Fruit fly (Drosophila melanogaster) whole organism, embryonic: ENCODE results near the gene CG5381.

Experiments
- Bteb2 ChIP-seq: fragments of 200-800 bp; sonication (Bioruptor generic); optimal IDR thresholded peaks from 2 replicates; lab custom pipeline; 2016; ENCODE audit warnings: missing biosample characterization, missing genetic modification characterization
- CG10267 ChIP-seq: fragments of 200-800 bp; sonication (Bioruptor generic); optimal IDR thresholded peaks from 2 replicates; lab custom pipeline; 2018; ENCODE audit warnings: missing biosample characterization, mild to moderate bottlenecking, missing genetic modification characterization, moderate library complexity
- CG10543 ChIP-seq: fragments of 200-800 bp; sonication (Bioruptor generic); optimal IDR thresholded peaks from 3 replicates; lab custom pipeline; 2017; ENCODE audit warnings: missing biosample characterization, mild to moderate bottlenecking, missing genetic modification characterization, moderate library complexity
- CG10979 ChIP-seq: fragments of 200-800 bp; sonication (Bioruptor generic); optimal IDR thresholded peaks from 2 replicates; lab custom pipeline; 2018; ENCODE audit warnings: missing biosample characterization, mild to moderate bottlenecking, missing genetic modification characterization, moderate library complexity
- CG11456 ChIP-seq: fragments of 200-800 bp; sonication (Bioruptor generic); IDR thresholded peaks from 3 replicates; pipeline ENCODE4 v1.3.6; 2022; ENCODE audit warnings: missing biosample characterization, missing genetic modification characterization
- CG11695 ChIP-seq: fragments of 200-800 bp; sonication (Bioruptor generic); IDR thresholded peaks from 3 replicates; pipeline ENCODE4 v1.3.6; 2022; ENCODE audit warnings: missing biosample characterization, missing genetic modification characterization
- CG13424 ChIP-seq: fragments of 200-800 bp; sonication (Bioruptor generic); optimal IDR thresholded peaks from 2 replicates; lab custom pipeline; 2019; ENCODE audit warnings: missing biosample characterization, mild to moderate bottlenecking, missing genetic modification characterization, moderate library complexity
- CG14441 ChIP-seq: fragments of 200-800 bp; sonication (Bioruptor generic); IDR thresholded peaks from 2 replicates; pipeline ENCODE4 v1.3.6; 2022; ENCODE audit warnings: missing biosample characterization, missing genetic modification characterization
- CG15269 ChIP-seq: fragments of 200-800 bp; sonication (Bioruptor generic); optimal IDR thresholded peaks from 2 replicates; lab custom pipeline; 2018; ENCODE audit warnings: missing biosample characterization, mild to moderate bottlenecking, missing genetic modification characterization, moderate library complexity
- CG1602 ChIP-seq: fragments of 200-800 bp; sonication (Bioruptor generic); optimal IDR thresholded peaks from 3 replicates; lab custom pipeline; 2016; ENCODE audit warnings: missing biosample characterization, missing genetic modification characterization
- CG1603 ChIP-seq: fragments of 200-800 bp; sonication (Bioruptor generic); optimal IDR thresholded peaks from 2 replicates; lab custom pipeline; 2019; ENCODE audit warnings: missing biosample characterization, mild to moderate bottlenecking, missing genetic modification characterization, moderate library complexity
- CG17186 ChIP-seq: fragments of 200-800 bp; sonication (Bioruptor generic); optimal IDR thresholded peaks from 3 replicates; lab custom pipeline; 2017; ENCODE audit warnings: missing biosample characterization, missing genetic modification reagents, missing genetic modification characterization
- CG17912 ChIP-seq: fragments of 200-800 bp; sonication (Bioruptor generic); optimal IDR thresholded peaks from 2 replicates; lab custom pipeline; 2018; ENCODE audit warnings: missing biosample characterization, mild to moderate bottlenecking, missing genetic modification characterization
- CG1792 ChIP-seq: fragments of 200-800 bp; sonication (Bioruptor generic); optimal IDR thresholded peaks from 2 replicates; lab custom pipeline; 2016; ENCODE audit warnings: missing biosample characterization, missing genetic modification characterization
- CG1832 ChIP-seq: fragments of 200-800 bp; sonication (Bioruptor generic); optimal IDR thresholded peaks from 2 replicates; lab custom pipeline; 2017; ENCODE audit warnings: missing biosample characterization, mild to moderate bottlenecking, missing genetic modification characterization, inconsistent platforms
- CG18619 ChIP-seq: fragments of 200-800 bp; sonication (Bioruptor generic); optimal IDR thresholded peaks from 3 replicates; lab custom pipeline; 2017; ENCODE audit warnings: missing biosample characterization, mild to moderate bottlenecking, missing genetic modification characterization
- CG2712 ChIP-seq: fragments of 200-800 bp; optimal IDR thresholded peaks from 3 replicates; lab custom pipeline; 2019; ENCODE audit warnings: missing biosample characterization, mild to moderate bottlenecking, missing genetic modification characterization, moderate library complexity
- CG2875 ChIP-seq: fragments of 200-800 bp; sonication (Bioruptor generic); optimal IDR thresholded peaks from 2 replicates; lab custom pipeline; 2017; ENCODE audit warnings: missing biosample characterization, mild to moderate bottlenecking, missing genetic modification characterization, missing genetic modification reagents
- CG30403 ChIP-seq: fragments of 200-800 bp; sonication (Bioruptor generic); optimal IDR thresholded peaks from 3 replicates; lab custom pipeline; 2016; ENCODE audit warnings: missing biosample characterization, missing genetic modification characterization
- CG33557 ChIP-seq: fragments of 200-800 bp; sonication (Bioruptor generic); optimal IDR thresholded peaks from 2 replicates; lab custom pipeline; 2019; ENCODE audit warnings: missing biosample characterization, mild to moderate bottlenecking, missing genetic modification characterization, moderate library complexity
- CG4282 ChIP-seq: fragments of 200-800 bp; sonication (Bioruptor generic); optimal IDR thresholded peaks from 2 replicates; lab custom pipeline; 2016; ENCODE audit warnings: missing biosample characterization, missing genetic modification characterization
- CG43689 ChIP-seq: fragments of 200-800 bp; sonication (Bioruptor generic); IDR thresholded peaks from 2 replicates; pipeline ENCODE4 v1.3.6; 2022; ENCODE audit warnings: missing biosample characterization, missing genetic modification characterization
- CG5245 ChIP-seq: fragments of 200-800 bp; sonication (Bioruptor generic); optimal IDR thresholded peaks from 3 replicates; lab custom pipeline; 2016; ENCODE audit warnings: missing biosample characterization, missing genetic modification characterization
- CG6791 ChIP-seq: fragments of 200-800 bp; sonication (Bioruptor generic); IDR thresholded peaks from 3 replicates; pipeline ENCODE4 v1.3.6; 2022; ENCODE audit warnings: missing biosample characterization, missing genetic modification characterization; ENCODE audit not compliant: partially characterized antibody
- CG7786 ChIP-seq: fragments of 200-800 bp; sonication (Bioruptor generic); optimal IDR thresholded peaks from 2 replicates; lab custom pipeline; 2016; ENCODE audit warnings: missing biosample characterization, missing genetic modification characterization
- CG8290 ChIP-seq, 3 experiments: fragments of 200-800 bp; sonication (Bioruptor generic); optimal IDR thresholded peaks; 2 replicates each; lab custom pipeline; 2016 to 2019; ENCODE audit warnings: missing biosample characterization in 3 of 3, missing genetic modification characterization in 3 of 3, mild to moderate bottlenecking in 2 of 3, moderate library complexity in 1 of 3
- CG9609 ChIP-seq: fragments of 200-800 bp; sonication (Bioruptor generic); optimal IDR thresholded peaks from 3 replicates; lab custom pipeline; 2016; ENCODE audit warnings: missing biosample characterization, missing genetic modification characterization
- Doc3 ChIP-seq: fragments of 200-800 bp; sonication (Bioruptor generic); IDR thresholded peaks from 3 replicates; pipeline ENCODE4 v1.3.6; 2022; ENCODE audit warnings: missing biosample characterization, missing genetic modification characterization; ENCODE audit not compliant: partially characterized antibody
- Dp ChIP-seq: fragments of 200-800 bp; sonication (Bioruptor generic); optimal IDR thresholded peaks from 2 replicates; lab custom pipeline; 2018; ENCODE audit warnings: missing biosample characterization, mild to moderate bottlenecking, missing genetic modification characterization, moderate library complexity
- Dref ChIP-seq: fragments of 200-800 bp; sonication (Bioruptor generic); IDR thresholded peaks from 2 replicates; pipeline ENCODE4 v1.3.6; 2022; ENCODE audit warnings: missing biosample characterization, missing genetic modification characterization
- Max ChIP-seq: fragments of 200-800 bp; sonication (Bioruptor generic); optimal IDR thresholded peaks from 2 replicates; lab custom pipeline; 2016; ENCODE audit warnings: missing biosample characterization, mild to moderate bottlenecking, missing genetic modification characterization
- Oaz ChIP-seq: fragments of 200-800 bp; sonication (Bioruptor generic); IDR thresholded peaks from 2 replicates; pipeline ENCODE4 v1.3.6; 2022; ENCODE audit warnings: missing biosample characterization, missing genetic modification characterization
- Sry-β ChIP-seq: fragments of 200-800 bp; sonication (Bioruptor generic); optimal IDR thresholded peaks from 2 replicates; lab custom pipeline; 2018; ENCODE audit warnings: missing biosample characterization, mild to moderate bottlenecking, missing genetic modification characterization, moderate library complexity
- YL-1 ChIP-seq: fragments of 200-800 bp; sonication (Bioruptor generic); optimal IDR thresholded peaks from 3 replicates; lab custom pipeline; 2017; ENCODE audit warnings: missing biosample characterization, mild to moderate bottlenecking, missing genetic modification characterization
- ac ChIP-seq: fragments of 200-800 bp; sonication (Bioruptor generic); optimal IDR thresholded peaks from 3 replicates; lab custom pipeline; 2017; ENCODE audit warnings: missing biosample characterization, mild to moderate bottlenecking, missing genetic modification characterization
- chn ChIP-seq: fragments of 200-800 bp; sonication (Bioruptor generic); optimal IDR thresholded peaks from 2 replicates; lab custom pipeline; 2016; ENCODE audit warnings: missing biosample characterization, missing genetic modification characterization
- dpn ChIP-seq, 2 experiments: fragments of 200-800 bp; sonication (Bioruptor generic); optimal IDR thresholded peaks; 3 replicates each; lab custom pipeline; 2016; ENCODE audit warnings: missing biosample characterization in 2 of 2, missing genetic modification characterization in 2 of 2
- exex ChIP-seq: fragments of 200-800 bp; sonication (Bioruptor generic); optimal IDR thresholded peaks from 4 replicates; lab custom pipeline; 2018; ENCODE audit warnings: missing biosample characterization, mild to moderate bottlenecking, missing genetic modification characterization, moderate library complexity
- gsb-n ChIP-seq: fragments of 200-800 bp; sonication (Bioruptor generic); optimal IDR thresholded peaks from 3 replicates; lab custom pipeline; 2018; ENCODE audit warnings: missing biosample characterization, mild to moderate bottlenecking, missing genetic modification characterization
- hb ChIP-seq: fragments of 200-800 bp; sonication (Bioruptor generic); IDR thresholded peaks from 3 replicates; pipeline ENCODE4 v1.3.6; 2022; ENCODE audit warnings: missing biosample characterization, missing genetic modification characterization; ENCODE audit not compliant: partially characterized antibody
- insv ChIP-seq, 2 experiments: fragments of 200-800 bp; sonication (Bioruptor generic); optimal IDR thresholded peaks; 3 replicates each; lab custom pipeline; 2016 to 2018; ENCODE audit warnings: missing biosample characterization in 2 of 2, missing genetic modification characterization in 2 of 2
- luna ChIP-seq: fragments of 200-800 bp; sonication (Bioruptor generic); optimal IDR thresholded peaks from 2 replicates; lab custom pipeline; 2016; ENCODE audit warnings: missing biosample characterization, missing genetic modification characterization
- nerfin-2 ChIP-seq: fragments of 200-800 bp; sonication (Bioruptor generic); IDR thresholded peaks from 2 replicates; pipeline ENCODE4 v1.3.6; 2022; ENCODE audit warnings: missing biosample characterization, missing genetic modification characterization; ENCODE audit not compliant: partially characterized antibody
- phol ChIP-seq: fragments of 200-800 bp; sonication (Bioruptor generic); optimal IDR thresholded peaks from 3 replicates; lab custom pipeline; 2018; ENCODE audit warnings: missing biosample characterization, mild to moderate bottlenecking, missing genetic modification characterization, moderate library complexity
- pros ChIP-seq: fragments of 200-800 bp; sonication (Bioruptor generic); optimal IDR thresholded peaks from 3 replicates; lab custom pipeline; 2019; ENCODE audit warnings: missing biosample characterization, mild to moderate bottlenecking, missing genetic modification characterization, moderate library complexity
- pzg ChIP-seq: fragments of 200-800 bp; sonication (Bioruptor generic); optimal IDR thresholded peaks from 3 replicates; lab custom pipeline; 2018; ENCODE audit warnings: missing biosample characterization, mild to moderate bottlenecking, missing genetic modification characterization, moderate library complexity
- row ChIP-seq: fragments of 200-800 bp; sonication (Bioruptor generic); IDR thresholded peaks from 3 replicates; pipeline ENCODE4 v1.3.6; 2022; ENCODE audit warnings: missing biosample characterization, missing genetic modification characterization
- twi ChIP-seq: fragments of 200-800 bp; optimal IDR thresholded peaks from 2 replicates; lab custom pipeline; 2019; ENCODE audit warnings: missing biosample characterization, mild to moderate bottlenecking, missing genetic modification characterization, moderate library complexity

The CG5381 gene

dm6 chr2L:10362408-10363067, 39.6 kb upstream of the CG5381 start, which contains the start of the genes Cand1 and pim (continued):
- TF ChIP-seq CG10979 (tag; lab: Kevin White, UChicago) = no peak
- TF ChIP-seq phol (tag; lab: Kevin White, UChicago) = peak; percentile 57
- no peak for TF ChIP-seq CG9609 (GFP tag; lab: Kevin White, UChicago)
- no peak for TF ChIP-seq CG7786 (GFP tag; lab: Kevin White, UChicago)
- no peak for TF ChIP-seq Sry-β (GFP tag; lab: Kevin White, UChicago)
- no peak for TF ChIP-seq CG6791 (GFP tag; lab: Robert Waterston, UW)
- TF ChIP-seq Dref (GFP tag; lab: Robert Waterston, UW) = peak; percentile 42; the same call in 1 of the 2 replicates
- TF ChIP-seq pzg (GFP tag; lab: Kevin White, UChicago) = peak; percentile 58
- TF ChIP-seq CG13424 (tag; lab: Kevin White, UChicago) = peak; percentile 43
- no peak for TF ChIP-seq CG43689
- TF ChIP-seq YL-1 = peak; percentile 52
- no peak for TF ChIP-seq CG1792 (GFP tag; lab: Kevin White, UChicago)
- TF ChIP-seq CG18619 (GFP tag; lab: Kevin White, UChicago) = no peak
- no peak for TF ChIP-seq CG15269 (tag; lab: Kevin White, UChicago)
- peak; percentile 77 for TF ChIP-seq Dp (GFP tag; lab: Kevin White, UChicago)
- TF ChIP-seq CG2712 = peak; percentile 63
- peak; percentile 78 for TF ChIP-seq row
- no peak for TF ChIP-seq ac (GFP tag; lab: Kevin White, UChicago)
- no peak for TF ChIP-seq luna (GFP tag; lab: Kevin White, UChicago)
- peak; percentile 64; the same call in 2 of the 3 replicates for TF ChIP-seq Doc3 (GFP tag; lab: Robert Waterston, UW)
- TF ChIP-seq CG17912 (GFP tag; lab: Kevin White, UChicago) = no peak
- TF ChIP-seq nerfin-2 (GFP tag; lab: Robert Waterston, UW) = no peak
- peak; percentile 15 for TF ChIP-seq twi
- TF ChIP-seq CG2875 (GFP tag; lab: Kevin White, UChicago) = no peak
- TF ChIP-seq pros (GFP tag; lab: Kevin White, UChicago) = no peak
- no peak for TF ChIP-seq CG1832

dm6 chr2L:10356508-10356907, 33.6 kb upstream of the CG5381 start, which contains the start of the genes CtsL4 and ClpP:
Gene CtsL4, minus strand, starts transcription at chr2L:10356597.
Gene ClpP, plus strand, starts transcription at chr2L:10356795.
- TF ChIP-seq insv (GFP tag; optimal IDR thresholded peaks at IDR 0.05; lab: Kevin White, UChicago) (peak in 1 of 2 experiments; percentile 9), CG1602 (peak; percentile 46), CG17186 (GFP tag; lab: Kevin White, UChicago) (no peak), dpn (GFP tag; optimal IDR thresholded peaks at IDR 0.05; lab: Kevin White, UChicago) (peak; percentile 53 to 67), luna (GFP tag; lab: Kevin White, UChicago) (no peak), CG11695 (GFP tag; lab: Robert Waterston, UW) (no peak), CG10267 (tag; lab: Kevin White, UChicago) (peak; percentile 32), CG6791 (GFP tag; lab: Robert Waterston, UW) (no peak), chn (peak; percentile 13), CG11456 (GFP tag; lab: Robert Waterston, UW) (peak; percentile 35; the same call in 1 of the 3 replicates), Sry-β (GFP tag; lab: Kevin White, UChicago) (peak; percentile 21), gsb-n (tag; lab: Kevin White, UChicago) (no peak), Max (GFP tag; lab: Kevin White, UChicago) (peak; percentile 20), exex (no peak), Oaz (no peak; the same call in 1 of the 2 replicates), CG4282 (GFP tag; lab: Kevin White, UChicago) (peak; percentile 2), CG5245 (GFP tag; lab: Kevin White, UChicago) (peak; percentile 5), CG30403 (GFP tag; lab: Kevin White, UChicago) (peak; percentile 46), CG14441 (no peak), hb (GFP tag; lab: Robert Waterston, UW) (no peak), CG10543 (GFP tag; lab: Kevin White, UChicago) (no peak), Bteb2 (GFP tag; lab: Kevin White, UChicago) (peak; percentile 24), CG8290 (GFP tag; optimal IDR thresholded peaks at IDR 0.05; lab: Kevin White, UChicago) (peak; percentile 78), CG8290 (tag; optimal IDR thresholded peaks at IDR 0.05; lab: Kevin White, UChicago) (peak in 1 of 2 experiments; percentile 14), CG33557 (GFP tag; lab: Kevin White, UChicago) (peak; percentile 36), CG1603 (tag; lab: Kevin White, UChicago) (peak; percentile 100)
